Worm (Caenorhabditis elegans): ENCODE results near the gene F08D12.15.

Gene F08D12.15

DNA sequence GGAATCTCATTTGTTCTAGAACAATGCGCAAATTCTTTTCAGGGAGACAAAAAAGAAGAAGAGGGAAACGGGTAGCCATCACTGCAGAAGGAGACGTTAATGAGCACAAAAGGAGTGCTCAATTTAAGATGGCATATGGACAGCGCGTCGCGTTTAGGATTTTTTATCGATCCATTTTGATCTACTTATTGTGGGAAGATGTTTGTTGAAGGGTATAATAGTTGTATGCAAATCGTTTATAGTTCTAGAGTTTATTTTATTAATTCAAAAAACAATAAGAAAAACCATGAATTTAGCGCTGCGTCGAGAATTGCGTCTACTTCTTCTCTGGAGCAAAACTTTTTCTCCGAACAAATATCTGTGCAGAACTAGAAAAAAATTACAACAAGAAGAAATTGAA, 7.1 kb downstream of the F08D12.15 start, which contains the start of gene sdz-9 (continued):
- TF ChIP-seq pha-4 (tag; optimal IDR thresholded peaks at IDR 0.05) (no peak), D2030.7 (GFP tag; IDR thresholded peaks at IDR 0.05) (no peak), B0336.3 (GFP tag; IDR thresholded peaks at IDR 0.05) (no peak)

DNA sequence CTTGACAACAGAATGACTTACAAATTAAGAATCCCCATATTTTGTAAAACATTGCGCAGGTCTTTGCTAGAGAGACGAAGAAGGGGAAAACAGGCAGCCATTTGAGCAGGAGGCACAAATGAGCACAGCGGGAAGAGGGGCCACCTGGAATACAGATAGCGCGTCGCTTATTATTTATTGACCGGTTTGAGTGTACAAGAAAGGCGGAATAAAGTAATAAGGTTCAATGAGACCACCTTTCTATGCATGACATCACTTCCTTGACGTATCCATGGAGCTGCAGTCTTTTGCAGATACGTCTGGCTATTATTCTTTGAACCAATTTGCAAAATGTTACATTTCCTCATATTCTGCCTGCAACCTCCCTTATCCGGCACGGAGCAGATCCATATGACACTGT, 8.5 kb downstream of the F08D12.15 start, which contains the start of gene fbxb-111:
fbxb-111 (minus strand) TSS at position 101 of the 400 bp plus-strand sequence.
- no peak for TF ChIP-seq madf-3 (GFP tag; IDR thresholded peaks at IDR 0.05)

- TF ChIP-seq hrde-1 (tag; optimal IDR thresholded peaks at IDR 0.05; ENCODE audit: borderline replicate concordance) (no peak), ccch-3 (GFP tag; optimal IDR thresholded peaks at IDR 0.05) (no peak), somi-1 (GFP tag; optimal IDR thresholded peaks at IDR 0.05) (no peak), sptf-2 (GFP tag; optimal IDR thresholded peaks at IDR 0.05) (no peak), B0261.1 (tag; optimal IDR thresholded peaks at IDR 0.05) (no peak), F57C9.4 (tag; optimal IDR thresholded peaks at IDR 0.05) (no peak)
Observed at ce11 chrII:2777846-2778245, 11.4 kb downstream of the F08D12.15 start, which contains the start of gene F08D12.4. Gene F08D12.4, plus strand, starts transcription at chrII:2778146.

DNA sequence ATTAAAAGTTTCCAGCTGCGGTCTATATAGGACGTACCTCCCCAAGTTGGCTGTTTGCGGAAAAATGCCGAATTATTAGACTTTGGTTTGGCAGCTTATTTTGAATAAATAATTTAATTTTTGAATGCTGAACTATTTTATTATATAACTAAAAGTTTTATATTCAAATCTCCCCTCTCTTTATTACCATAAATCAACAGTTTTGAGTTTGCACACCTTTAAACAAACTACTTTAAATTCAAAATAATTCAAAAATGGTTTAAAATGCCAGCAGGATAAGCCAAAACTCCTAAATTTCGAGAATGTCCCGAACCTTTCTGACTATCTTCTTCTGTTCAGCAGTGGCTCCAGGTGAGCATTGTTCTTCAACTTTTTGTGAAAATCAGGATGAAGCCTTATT, 12.8 kb downstream of the F08D12.15 start, which contains the start of gene F08D12.3:
F08D12.3 (plus strand) TSS at position 301 of the 400 bp plus-strand sequence.
- TF ChIP-seq snpc-1.3 (tag; optimal IDR thresholded peaks at IDR 0.05; ENCODE audit: insufficient read depth) = no peak
- no peak for TF ChIP-seq hlh-26 (GFP tag; conservative IDR thresholded peaks at IDR 0.05)
- TF ChIP-seq unc-62 (GFP tag; optimal IDR thresholded peaks at IDR 0.05) = no peak
- no peak for TF ChIP-seq gei-17 (GFP tag; optimal IDR thresholded peaks at IDR 0.05)
- no peak for TF ChIP-seq B0336.3 (GFP tag; IDR thresholded peaks at IDR 0.05)
- TF ChIP-seq B0261.1 (tag; optimal IDR thresholded peaks at IDR 0.05) = no peak
- TF ChIP-seq nhr-179 (tag; optimal IDR thresholded peaks at IDR 0.05) = no peak
- TF ChIP-seq D2030.7 (GFP tag; IDR thresholded peaks at IDR 0.05) = no peak
- TF ChIP-seq F33H1.4 (GFP tag; IDR thresholded peaks at IDR 0.05) = no peak
- TF ChIP-seq F23B12.7 (tag; optimal IDR thresholded peaks at IDR 0.05; ENCODE audit: insufficient read depth) = no peak
- no peak for TF ChIP-seq lin-54 (GFP tag; optimal IDR thresholded peaks at IDR 0.05)
- TF ChIP-seq tlf-1 (GFP tag; optimal IDR thresholded peaks at IDR 0.05) = no peak
- no peak for TF ChIP-seq fkh-3 (tag; optimal IDR thresholded peaks at IDR 0.05)
- no peak for TF ChIP-seq ceh-27 (GFP tag; optimal IDR thresholded peaks at IDR 0.05)

ce11 chrII:2780804-2781203, 14.4 kb downstream of the F08D12.15 start:
- TF ChIP-seq madf-6 (GFP tag; IDR thresholded peaks at IDR 0.05) (no peak), F57A8.1 (GFP tag; optimal IDR thresholded peaks at IDR 0.05) (no peak), zfh-2 (GFP tag; conservative IDR thresholded peaks at IDR 0.05) (peak; percentile 50), hmg-20 (GFP tag; IDR thresholded peaks at IDR 0.05) (no peak), Y79H2A.3 (GFP tag; conservative IDR thresholded peaks at IDR 0.05) (no peak), hlh-12 (tag; optimal IDR thresholded peaks at IDR 0.05) (no peak), F37B4.10 (GFP tag; IDR thresholded peaks at IDR 0.05) (no peak)

DNA sequence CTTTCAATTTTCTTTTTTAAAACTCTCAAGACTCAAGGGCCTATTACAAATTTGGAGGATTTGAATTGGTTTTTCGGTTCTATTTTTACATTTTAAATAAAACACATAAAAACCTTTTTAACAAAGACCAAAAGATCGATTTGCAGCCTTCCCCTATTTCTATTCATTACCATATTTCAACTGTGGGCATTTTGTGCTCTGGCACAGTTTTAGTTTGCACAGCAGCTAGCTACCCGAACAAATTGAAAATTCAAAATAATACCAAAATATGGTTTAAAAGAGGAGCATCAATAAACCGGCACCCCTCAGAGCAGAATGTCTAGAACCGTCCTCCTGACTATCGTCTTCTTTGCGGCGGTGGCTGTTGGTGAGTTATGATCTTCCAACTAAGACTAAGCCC, 14.9 kb downstream of the F08D12.15 start, which contains the start of gene F08D12.2:
F08D12.2 (plus strand) TSS at position 301 of the 400 bp plus-strand sequence.
- TF ChIP-seq madf-8 (GFP tag; conservative IDR thresholded peaks at IDR 0.05) (no peak), hlh-12 (tag; optimal IDR thresholded peaks at IDR 0.05) (no peak), nhr-27 (tag; optimal IDR thresholded peaks at IDR 0.05) (no peak), ceh-91 (GFP tag; IDR thresholded peaks at IDR 0.05) (no peak), ama-1 (optimal IDR thresholded peaks at IDR 0.05) (no peak), ama-1 (GFP tag; optimal IDR thresholded peaks at IDR 0.05) (no peak), tbp1 (GFP tag; optimal IDR thresholded peaks at IDR 0.05) (no peak), lag-1 (GFP tag; IDR thresholded peaks at IDR 0.05) (no peak), ztf-26 (tag; optimal IDR thresholded peaks at IDR 0.05) (no peak), aptf-2 (GFP tag; conservative IDR thresholded peaks at IDR 0.05) (no peak), rcor-1 (GFP tag; IDR thresholded peaks at IDR 0.05) (no peak), ccch-3 (GFP tag; optimal IDR thresholded peaks at IDR 0.05) (no peak), pbrm-1 (GFP tag; IDR thresholded peaks at IDR 0.05) (no peak), xnd-1 (tag; optimal IDR thresholded peaks at IDR 0.05) (no peak), let-526 (GFP tag; IDR thresholded peaks at IDR 0.05) (no peak), egl-18 (GFP tag; IDR thresholded peaks at IDR 0.05) (no peak)

Data from whole organism, young adult.